Worm (Caenorhabditis elegans) whole organism, dauer: Measurements from ENCODE around the gene ZK1321.1.

Experiments used
- unc-62 ChIP-seq: sonication (generic microtip); optimal IDR thresholded peaks from 2 replicates; lab custom pipeline; 2017; ENCODE audit warnings: missing biosample characterization, missing genetic modification reagents, missing genetic modification characterization

Gene ZK1321.1

DNA sequence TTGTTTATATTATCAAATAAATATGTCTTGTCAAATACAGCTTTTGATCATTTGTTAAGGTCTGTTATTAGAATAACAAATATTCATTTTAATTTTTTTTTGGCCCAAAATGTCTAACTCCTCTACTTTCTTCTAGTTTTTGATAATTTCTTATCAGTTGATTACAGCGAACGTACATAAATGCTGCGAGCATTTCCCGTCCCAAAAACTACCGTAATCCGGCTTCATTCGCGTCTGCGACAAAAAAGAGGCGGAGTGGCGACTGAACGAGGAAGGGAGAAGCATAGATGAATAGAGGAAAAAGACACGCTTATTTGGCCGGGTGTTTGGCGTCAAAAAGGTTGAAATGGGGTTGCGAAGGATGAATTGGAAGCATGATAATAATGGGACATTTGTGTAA is 13.3 kb upstream of the ZK1321.1 start:
- no peak for TF ChIP-seq unc-62 (GFP tag; lab: Kevin White, UChicago)

- no peak for TF ChIP-seq unc-62 (GFP tag; lab: Kevin White, UChicago)
These were observed 12.4 kb upstream of the ZK1321.1 start for ce11 chrII:9741400-9741799.

ce11 chrII:9742784-9743183 is 11.0 kb upstream of the ZK1321.1 start, which contains the start of gene pno-1:
Gene pno-1, minus strand, starts transcription at chrII:9742884.
- TF ChIP-seq unc-62 (GFP tag; lab: Kevin White, UChicago): no peak

DNA sequence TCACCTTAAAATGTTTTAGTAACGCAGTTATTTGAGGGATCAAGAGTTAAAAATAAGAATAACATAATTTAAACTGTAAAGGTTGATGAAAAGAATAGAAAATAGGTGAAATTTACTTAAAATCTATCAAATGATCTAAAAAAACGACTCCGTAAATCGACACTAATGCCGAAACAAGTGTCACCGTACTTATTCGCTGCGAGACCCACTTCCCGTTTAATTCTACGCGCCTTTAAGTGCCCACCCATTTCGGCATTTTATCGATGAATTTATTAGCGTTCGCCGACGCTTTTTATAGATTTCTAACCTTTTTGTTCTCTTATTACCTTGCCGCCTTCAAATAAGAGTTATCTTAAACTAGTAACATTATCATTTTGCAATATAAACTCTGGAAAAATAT is 7.8 kb upstream of the ZK1321.1 start, which contains the start of the genes Y53C12B.1 and nos-3:
Y53C12B.1 (minus strand) TSS at position 10 of the 400 bp plus-strand sequence.
nos-3 (plus strand) TSS at position 248 of the 400 bp plus-strand sequence.
- TF ChIP-seq unc-62 (GFP tag; lab: Kevin White, UChicago): no peak

DNA sequence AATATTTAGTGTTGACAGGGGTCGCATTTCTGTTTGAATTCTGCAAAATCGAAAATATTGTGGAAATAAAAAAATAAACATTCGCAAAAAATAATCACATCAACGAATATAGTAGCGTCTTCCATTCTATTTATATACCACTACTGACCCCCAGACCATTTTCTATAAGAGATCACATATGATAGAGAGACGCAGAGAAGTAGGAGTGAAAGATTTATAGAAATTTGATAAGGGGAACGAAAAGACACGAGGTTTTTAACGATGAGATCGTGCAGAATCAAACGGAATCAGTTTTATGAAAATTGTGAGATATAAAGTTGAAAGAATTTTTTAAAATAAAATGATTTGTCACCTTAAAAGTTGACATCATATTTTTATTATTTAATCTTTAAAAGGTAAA is 1.6 kb upstream of the ZK1321.1 start:
- TF ChIP-seq unc-62 (GFP tag; lab: Kevin White, UChicago): no peak

- TF ChIP-seq unc-62 (GFP tag; lab: Kevin White, UChicago): no peak
These were observed 774 bp upstream of the ZK1321.1 start, which contains the start of gene Y53C12B.7 for ce11 chrII:9753056-9753455. Gene Y53C12B.7, minus strand, starts transcription at chrII:9753218.

ce11 chrII:9755425-9755824 is 1.6 kb downstream of the ZK1321.1 start:
- TF ChIP-seq unc-62 (GFP tag; lab: Kevin White, UChicago): no peak

DNA sequence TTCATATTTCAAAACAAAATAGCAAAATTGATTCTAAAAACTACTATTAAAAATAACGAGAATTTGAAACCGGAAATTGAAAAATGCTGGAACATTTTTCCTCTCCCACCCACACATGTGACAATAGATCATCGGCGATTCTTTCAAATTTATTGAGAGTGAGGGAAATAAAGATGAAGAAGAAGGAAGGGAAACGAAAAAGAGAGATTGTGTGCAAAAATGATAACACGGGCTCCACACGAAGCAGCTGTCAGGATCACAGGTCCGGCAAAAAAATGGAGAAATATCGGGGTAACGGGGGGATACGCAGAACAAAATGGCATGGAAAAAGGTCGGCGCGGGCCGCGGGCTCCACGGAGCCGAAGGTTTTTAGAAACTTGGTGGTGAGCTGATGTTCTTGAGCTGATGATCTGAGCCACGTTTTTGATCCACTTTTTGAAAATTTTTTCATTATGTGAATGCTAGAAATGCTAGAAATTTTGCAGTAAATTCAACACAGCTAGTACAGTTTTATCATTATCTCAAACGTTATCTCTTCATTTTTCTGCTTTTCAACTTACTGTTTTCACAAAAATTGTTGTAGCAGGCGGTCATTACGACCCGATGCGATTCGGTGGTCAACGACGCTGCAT is 3.9 kb downstream of the ZK1321.1 start, which contains the start of gene shk-1:
shk-1 (plus strand) TSS at position 582 of the 632 bp plus-strand sequence.
- no peak for TF ChIP-seq unc-62 (GFP tag; lab: Kevin White, UChicago)

- TF ChIP-seq unc-62 (GFP tag; lab: Kevin White, UChicago): no peak
These were observed 5.6 kb downstream of the ZK1321.1 start for ce11 chrII:9759382-9759781.

DNA sequence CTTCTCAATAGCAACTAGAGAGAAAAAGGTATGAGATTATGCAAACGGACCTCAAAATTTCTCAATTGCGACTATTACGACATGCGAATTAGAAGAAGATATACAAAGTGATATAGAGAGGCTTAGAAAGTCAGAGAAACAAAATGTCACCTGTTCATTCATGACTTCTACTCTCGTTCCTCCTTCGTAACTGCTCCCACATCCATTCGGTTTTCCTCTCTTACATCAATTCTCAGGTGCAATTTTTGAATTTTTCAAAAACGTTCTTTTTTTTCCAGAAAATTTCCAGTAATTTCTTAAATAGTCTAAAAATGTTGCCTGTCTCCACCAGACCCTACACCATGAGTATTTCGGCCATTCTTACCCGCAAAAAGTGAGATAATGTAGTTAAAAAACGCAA is 10.9 kb downstream of the ZK1321.1 start:
- TF ChIP-seq unc-62 (GFP tag; lab: Kevin White, UChicago): no peak

DNA sequence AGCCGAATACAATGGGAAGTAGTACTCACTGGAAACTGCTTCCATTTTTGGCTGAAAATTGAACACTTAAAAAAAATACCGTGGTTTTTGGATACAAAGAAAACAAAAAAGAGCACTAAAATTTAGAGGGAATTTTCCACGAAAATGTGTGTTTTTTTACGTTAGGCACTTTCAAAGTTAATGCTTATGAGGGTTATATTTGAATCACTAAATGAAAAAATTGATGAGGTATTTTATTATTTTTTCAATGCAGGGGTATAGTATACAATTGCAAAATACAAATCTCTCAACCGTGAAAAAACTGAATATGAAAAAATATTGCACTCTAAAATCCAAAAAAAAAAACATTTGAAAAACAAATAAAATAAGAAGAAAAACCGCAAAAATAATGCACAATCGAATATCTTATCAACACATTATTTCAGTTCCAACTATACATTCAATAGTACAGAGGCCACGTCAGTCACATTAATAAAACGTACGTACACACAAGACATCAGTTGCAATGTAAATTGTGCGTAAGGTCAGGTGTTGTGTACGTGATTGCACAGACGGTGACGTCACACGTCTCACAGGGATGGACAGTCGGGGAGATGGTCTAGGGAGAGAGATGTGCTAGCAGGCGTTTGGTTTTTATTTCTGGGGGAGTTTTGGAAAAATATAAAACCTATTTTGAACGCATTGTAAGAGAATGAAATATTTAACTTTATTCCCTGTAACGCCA is 16.1 kb downstream of the ZK1321.1 start, which contains the start of gene aqp-10:
aqp-10 (minus strand) TSS at position 51 of the 724 bp plus-strand sequence.
- no peak for TF ChIP-seq unc-62 (GFP tag; lab: Kevin White, UChicago)

- TF ChIP-seq unc-62 (GFP tag; lab: Kevin White, UChicago): no peak
These were observed 20.2 kb downstream of the ZK1321.1 start, which contains the start of gene ZK1321.4 for ce11 chrII:9773892-9774581. Gene ZK1321.4, minus strand, starts transcription at chrII:9773942.

DNA sequence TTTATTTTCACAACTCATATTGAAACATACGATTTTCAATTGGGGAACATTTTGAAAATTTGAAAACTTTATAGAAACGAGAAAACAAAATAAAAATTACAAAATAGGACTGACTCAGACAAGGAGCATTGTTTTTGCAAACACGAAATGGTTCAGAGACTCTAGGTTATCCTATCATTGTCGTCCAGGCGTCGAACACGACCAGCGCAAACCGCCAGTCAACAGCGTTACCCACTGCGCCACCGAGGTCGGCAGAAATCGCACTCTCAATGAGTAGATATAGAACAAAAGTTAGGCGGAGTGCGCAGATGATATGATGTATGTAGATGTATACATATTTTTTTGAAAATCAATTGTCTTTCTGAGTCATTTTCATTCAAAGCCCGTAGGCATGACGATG is 20.8 kb downstream of the ZK1321.1 start:
- TF ChIP-seq unc-62 (GFP tag; lab: Kevin White, UChicago): no peak

DNA sequence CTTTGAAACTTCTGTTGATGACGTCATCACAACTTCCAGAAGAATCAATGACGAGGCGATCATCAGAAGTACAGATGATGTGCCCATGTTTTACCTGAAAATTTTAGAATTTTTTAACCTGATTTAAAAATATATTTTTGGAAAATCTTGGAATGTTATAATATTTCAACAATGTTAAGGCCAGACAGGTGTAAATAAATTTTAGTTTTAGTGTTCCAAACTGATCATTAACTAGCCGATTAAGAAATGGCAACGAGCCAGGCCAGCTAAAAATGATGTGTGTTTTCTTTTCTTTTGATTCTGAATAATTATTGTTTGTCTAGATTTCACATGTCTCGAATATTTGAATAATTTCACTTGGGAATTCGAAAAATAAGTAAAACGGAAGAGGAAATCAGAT is 22.0 kb downstream of the ZK1321.1 start, which contains the start of gene T10B9.9:
T10B9.9 (minus strand) TSS at position 101 of the 400 bp plus-strand sequence.
- TF ChIP-seq unc-62 (GFP tag; lab: Kevin White, UChicago): no peak

ce11 chrII:9778495-9778894 is 24.7 kb downstream of the ZK1321.1 start:
- no peak for TF ChIP-seq unc-62 (GFP tag; lab: Kevin White, UChicago)

DNA sequence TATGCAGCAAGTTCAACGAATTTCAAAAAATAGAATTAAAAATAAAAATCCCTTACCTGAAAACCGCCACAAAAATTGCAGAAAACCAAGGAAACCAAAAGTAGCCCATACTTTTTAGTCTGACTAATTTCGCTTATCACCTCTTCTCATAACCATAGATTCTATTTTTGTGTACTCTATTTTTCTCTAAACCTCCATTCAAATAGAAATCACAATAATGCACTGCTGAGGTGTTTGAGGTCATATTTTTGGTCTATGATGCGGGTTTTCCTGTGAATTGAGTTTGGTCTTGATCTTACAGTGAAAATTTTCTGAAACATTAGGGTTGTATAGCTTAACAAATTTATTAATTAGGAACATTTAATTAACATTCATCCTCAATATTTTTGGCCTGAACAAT is 28.0 kb downstream of the ZK1321.1 start, which contains the start of gene cyp-13A1:
cyp-13A1 (minus strand) TSS at position 156 of the 400 bp plus-strand sequence.
- no peak for TF ChIP-seq unc-62 (GFP tag; lab: Kevin White, UChicago)
